Worm (Caenorhabditis elegans) whole organism, L1 larva: ENCODE results near the gene F09B9.4.
A peak's percentile ranks its signal among the peaks of the same experiment; 100 is the strongest.

Experiments used
- C04F5.9 ChIP-seq: sonication (generic microtip); optimal IDR thresholded peaks from 2 replicates; lab custom pipeline; 2016; ENCODE audit warnings: missing genetic modification characterization, missing compliant biosample characterization
- C16A3.4 ChIP-seq: fragments of 150-350 bp; optimal IDR thresholded peaks from 2 replicates; lab custom pipeline; 2014; ENCODE audit warnings: missing biosample characterization, missing genetic modification characterization
- C34B4.2 ChIP-seq: sonication (generic microtip); optimal IDR thresholded peaks from 2 replicates; lab custom pipeline; 2017; ENCODE audit warnings: mild to moderate bottlenecking, missing genetic modification characterization, missing compliant biosample characterization
- F16B12.6 ChIP-seq: fragments of 150-350 bp; optimal IDR thresholded peaks from 2 replicates; lab custom pipeline; 2014; ENCODE audit warnings: missing biosample characterization, missing genetic modification characterization
- aha-1 ChIP-seq: fragments of 150-350 bp; optimal IDR thresholded peaks from 2 replicates; lab custom pipeline; 2014; ENCODE audit warnings: missing biosample characterization, missing genetic modification characterization
- alr-1 ChIP-seq: fragments of 200-800 bp; sonication (Bioruptor generic); optimal IDR thresholded peaks from 2 replicates; lab custom pipeline; 2018; ENCODE audit warnings: borderline replicate concordance, mild to moderate bottlenecking, missing genetic modification characterization, missing compliant biosample characterization
- aly-2 ChIP-seq: fragments of 150-350 bp; optimal IDR thresholded peaks from 2 replicates; lab custom pipeline; 2014; ENCODE audit warnings: missing biosample characterization, missing genetic modification characterization
- ama-1 ChIP-seq: fragments of 150-350 bp; optimal IDR thresholded peaks from 2 replicates; lab custom pipeline; 2014
- blmp-1 ChIP-seq: fragments of 150-350 bp; optimal IDR thresholded peaks from 2 replicates; lab custom pipeline; 2014; ENCODE audit warnings: missing biosample characterization, missing genetic modification characterization
- ceh-8 ChIP-seq: fragments of 200-800 bp; sonication (Bioruptor generic); optimal IDR thresholded peaks from 2 replicates; lab custom pipeline; 2018; ENCODE audit warnings: mild to moderate bottlenecking, missing genetic modification characterization, moderate library complexity, missing compliant biosample characterization
- ceh-82 ChIP-seq, 3 experiments: fragments of 150-350 bp in 1 of 3; sonication (generic microtip) in 2 of 3; optimal IDR thresholded peaks; 2 replicates each; lab custom pipeline; 2014 to 2017; ENCODE audit warnings: missing biosample characterization in 3 of 3, missing genetic modification characterization in 3 of 3
- dsc-1 ChIP-seq: sonication (generic microtip); optimal IDR thresholded peaks from 2 replicates; lab custom pipeline; 2016; ENCODE audit warnings: mild to moderate bottlenecking, missing genetic modification characterization, missing compliant biosample characterization
- efl-1 ChIP-seq, 4 experiments: fragments of 150-350 bp; optimal IDR thresholded peaks in 3 of 4; peaks in 1 of 4; 1 replicate in 1 of 4; 2 replicates in 3 of 4; lab custom pipeline; 2014; ENCODE audit warnings: missing biosample characterization in 2 of 4, missing genetic modification characterization in 2 of 4, missing genetic modification reagents in 2 of 4
- fkh-8 ChIP-seq: sonication (generic microtip); optimal IDR thresholded peaks from 2 replicates; lab custom pipeline; 2016; ENCODE audit warnings: mild to moderate bottlenecking, missing genetic modification characterization, missing compliant biosample characterization
- fos-1 ChIP-seq: fragments of 150-350 bp; optimal IDR thresholded peaks from 2 replicates; lab custom pipeline; 2014; ENCODE audit warnings: missing biosample characterization, missing genetic modification characterization
- hpl-2 ChIP-seq: fragments of 150-350 bp; optimal IDR thresholded peaks from 2 replicates; lab custom pipeline; 2014; ENCODE audit warnings: missing biosample characterization, missing genetic modification reagents, missing genetic modification characterization
- lin-13 ChIP-seq: fragments of 150-350 bp; optimal IDR thresholded peaks from 2 replicates; lab custom pipeline; 2014; ENCODE audit warnings: missing biosample characterization, missing genetic modification reagents, missing genetic modification characterization
- lin-14 ChIP-seq: fragments of 200-800 bp; sonication (Bioruptor generic); optimal IDR thresholded peaks from 2 replicates; lab custom pipeline; 2018; ENCODE audit warnings: mild to moderate bottlenecking, missing genetic modification characterization, moderate library complexity, missing compliant biosample characterization
- lin-35 ChIP-seq, 2 experiments: fragments of 150-350 bp; optimal IDR thresholded peaks; 2 replicates each; lab custom pipeline; 2014; ENCODE audit warnings: missing biosample characterization in 2 of 2, missing genetic modification characterization in 2 of 2, missing genetic modification reagents in 2 of 2
- lin-39 ChIP-seq: fragments of 150-350 bp; optimal IDR thresholded peaks from 2 replicates; lab custom pipeline; 2014; ENCODE audit warnings: missing biosample characterization, missing genetic modification reagents, missing genetic modification characterization
- mab-9 ChIP-seq: fragments of 200-800 bp; sonication (Bioruptor generic); IDR thresholded peaks from 2 replicates; pipeline ENCODE4 v1.3.6; 2022; ENCODE audit warnings: missing genetic modification reagents, missing genetic modification characterization, missing compliant biosample characterization
- mep-1 ChIP-seq: fragments of 150-350 bp; optimal IDR thresholded peaks from 2 replicates; lab custom pipeline; 2014; ENCODE audit warnings: missing biosample characterization, missing genetic modification characterization
- nhr-47 ChIP-seq: sonication (generic microtip); optimal IDR thresholded peaks from 2 replicates; lab custom pipeline; 2016; ENCODE audit warnings: mild to moderate bottlenecking, missing genetic modification characterization, moderate library complexity, missing compliant biosample characterization
- nhr-71 ChIP-seq: sonication (generic microtip); optimal IDR thresholded peaks from 2 replicates; lab custom pipeline; 2016; ENCODE audit warnings: mild to moderate bottlenecking, missing genetic modification characterization, moderate library complexity, missing compliant biosample characterization
- nhr-77 ChIP-seq: fragments of 150-350 bp; optimal IDR thresholded peaks from 2 replicates; lab custom pipeline; 2014; ENCODE audit warnings: missing biosample characterization, missing genetic modification characterization
- nhr-85 ChIP-seq: sonication (generic microtip); peaks from one replicate; lab custom pipeline; 2016; ENCODE audit warnings: missing genetic modification characterization, inconsistent platforms, missing compliant biosample characterization
- nhr-90 ChIP-seq: sonication (generic microtip); optimal IDR thresholded peaks from 2 replicates; lab custom pipeline; 2016; ENCODE audit warnings: mild to moderate bottlenecking, missing genetic modification characterization, missing compliant biosample characterization; ENCODE audit not compliant: poor library complexity
- pag-3 ChIP-seq: sonication (generic microtip); optimal IDR thresholded peaks from 2 replicates; lab custom pipeline; 2017; ENCODE audit warnings: missing genetic modification characterization, mild to moderate bottlenecking, missing compliant biosample characterization, antibody characterized with exemption, borderline replicate concordance; ENCODE audit not compliant: insufficient read depth
- pax-3 ChIP-seq: fragments of 200-800 bp; sonication (Bioruptor generic); optimal IDR thresholded peaks from 2 replicates; lab custom pipeline; 2018; ENCODE audit warnings: mild to moderate bottlenecking, missing genetic modification characterization, moderate library complexity, missing compliant biosample characterization
- rnt-1 ChIP-seq: sonication (generic microtip); optimal IDR thresholded peaks from 2 replicates; lab custom pipeline; 2016; ENCODE audit warnings: mild to moderate bottlenecking, missing genetic modification characterization, moderate library complexity, missing compliant biosample characterization
- snpc-4 ChIP-seq: fragments of 150-350 bp; optimal IDR thresholded peaks from 2 replicates; lab custom pipeline; 2014; ENCODE audit warnings: missing biosample characterization, missing genetic modification characterization
- sup-37 ChIP-seq: fragments of 200-800 bp; sonication (Bioruptor generic); optimal IDR thresholded peaks from 2 replicates; lab custom pipeline; 2018; ENCODE audit warnings: mild to moderate bottlenecking, missing genetic modification characterization, missing compliant biosample characterization
- tlp-1 ChIP-seq: fragments of 150-350 bp; optimal IDR thresholded peaks from 2 replicates; lab custom pipeline; 2014; ENCODE audit warnings: missing biosample characterization, missing genetic modification characterization
- unc-130 ChIP-seq: fragments of 150-350 bp; optimal IDR thresholded peaks from 2 replicates; lab custom pipeline; 2017; ENCODE audit warnings: missing biosample characterization, missing genetic modification characterization, inconsistent platforms
- unc-98 ChIP-seq: fragments of 200-800 bp; sonication (Bioruptor generic); IDR thresholded peaks from 2 replicates; pipeline ENCODE4 v1.3.6; 2022; ENCODE audit warnings: missing genetic modification characterization, missing compliant biosample characterization
- ztf-11 ChIP-seq, 2 experiments: sonication (generic microtip); optimal IDR thresholded peaks; 2 replicates each; lab custom pipeline; 2016 to 2017; ENCODE audit warnings: missing genetic modification characterization in 2 of 2, missing biosample characterization in 1 of 2, missing compliant biosample characterization in 1 of 2
- ztf-4 ChIP-seq: fragments of 150-350 bp; optimal IDR thresholded peaks from 2 replicates; lab custom pipeline; 2014; ENCODE audit warnings: missing biosample characterization, missing genetic modification characterization

The F09B9.4 gene

ce11 chrX:10160097-10160677 lies at the start of gene F09B9.4:
TSS of gene F09B9.4 (plus strand) at chrX:10160627.
- TF ChIP-seq fos-1 (tag; lab: Kevin White, UChicago) (no peak), rnt-1 (peak; percentile 65), C04F5.9 (tag; lab: Kevin White, UChicago) (no peak), ztf-4 (tag; lab: Kevin White, UChicago) (no peak), ama-1 (lab: Kevin White, UChicago) (no peak), lin-13 (GFP tag; lab: Kevin White, UChicago) (no peak), ceh-8 (no peak), hpl-2 (GFP tag; lab: Kevin White, UChicago) (no peak), mep-1 (tag; lab: Kevin White, UChicago) (no peak), blmp-1 (tag; lab: Kevin White, UChicago) (no peak), alr-1 (tag; lab: Kevin White, UChicago) (no peak), lin-39 (tag; lab: Kevin White, UChicago) (peak; percentile 10), nhr-90 (tag; lab: Kevin White, UChicago) (no peak), ztf-11 (tag; optimal IDR thresholded peaks at IDR 0.05; lab: Kevin White, UChicago) (no peak), aly-2 (tag; lab: Kevin White, UChicago) (no peak), unc-130 (tag; lab: Kevin White, UChicago) (no peak), lin-14 (GFP tag; lab: Kevin White, UChicago) (peak; percentile 59), nhr-71 (tag; lab: Kevin White, UChicago) (peak; percentile 23)

- TF ChIP-seq pag-3 (no peak), aha-1 (tag; lab: Kevin White, UChicago) (no peak), ceh-82 (tag; optimal IDR thresholded peaks at IDR 0.05; lab: Kevin White, UChicago) (no peak), nhr-77 (tag; lab: Kevin White, UChicago) (no peak), C16A3.4 (tag; lab: Kevin White, UChicago) (no peak), tlp-1 (tag; lab: Kevin White, UChicago) (no peak), nhr-47 (tag; lab: Kevin White, UChicago) (no peak)
Observed at ce11 chrX:10113677-10114076, 46.8 kb upstream of the F09B9.4 start.

DNA sequence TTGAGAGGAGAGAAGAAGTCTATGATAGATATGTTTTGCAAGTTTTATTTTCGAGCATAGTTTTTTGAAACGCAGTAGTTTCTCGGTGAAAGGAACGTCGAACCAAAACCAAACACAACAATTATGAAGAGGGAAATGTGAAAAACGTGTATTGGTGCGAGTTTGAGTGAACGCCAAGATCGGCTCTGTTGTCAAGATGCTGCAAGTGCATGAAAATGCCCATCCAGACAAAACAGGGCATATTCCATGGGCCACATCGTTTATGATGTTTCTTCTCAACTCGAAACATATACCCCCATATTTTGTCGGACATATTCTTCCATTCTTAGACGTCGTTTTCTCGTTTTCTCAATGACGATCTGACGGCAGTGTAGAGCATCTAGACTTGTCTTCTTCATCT lies 37.4 kb upstream of the F09B9.4 start:
- TF ChIP-seq ztf-11 (tag; optimal IDR thresholded peaks at IDR 0.05; lab: Kevin White, UChicago): no peak
- TF ChIP-seq pax-3 (tag; lab: Kevin White, UChicago): no peak
- no peak for TF ChIP-seq nhr-90 (tag; lab: Kevin White, UChicago)
- TF ChIP-seq nhr-77 (tag; lab: Kevin White, UChicago): no peak
- no peak for TF ChIP-seq nhr-85
- TF ChIP-seq dsc-1: no peak
- TF ChIP-seq unc-98 (GFP tag; lab: Robert Waterston, UW): no peak
- TF ChIP-seq snpc-4 (tag; lab: Kevin White, UChicago): no peak
- TF ChIP-seq fos-1 (tag; lab: Kevin White, UChicago): no peak
- TF ChIP-seq fkh-8 (tag; lab: Kevin White, UChicago): no peak
- TF ChIP-seq C34B4.2: no peak
- no peak for TF ChIP-seq F16B12.6 (tag; lab: Kevin White, UChicago)
- no peak for TF ChIP-seq efl-1 (optimal IDR thresholded peaks at IDR 0.05; lab: Kevin White, UChicago)
- no peak for TF ChIP-seq efl-1 (GFP tag; optimal IDR thresholded peaks at IDR 0.05 in 1 of 2; lab: Kevin White, UChicago)
- TF ChIP-seq lin-35 (GFP tag; optimal IDR thresholded peaks at IDR 0.05; lab: Kevin White, UChicago): no peak
- no peak for TF ChIP-seq unc-130 (tag; lab: Kevin White, UChicago)
- TF ChIP-seq rnt-1: no peak
- TF ChIP-seq lin-39 (tag; lab: Kevin White, UChicago): no peak
- no peak for TF ChIP-seq mab-9 (GFP tag; lab: Robert Waterston, UW)
- no peak for TF ChIP-seq sup-37 (GFP tag; lab: Kevin White, UChicago)
